Worm (Caenorhabditis elegans) whole organism, L3 larva: ENCODE results near the gene hphd-1.

ENCODE experiments used
- ZK546.5 ChIP-seq: sonication (generic microtip); optimal IDR thresholded peaks from 2 replicates; lab custom pipeline; 2017; ENCODE audit warnings: missing biosample characterization, missing genetic modification characterization
- ceh-16 ChIP-seq: sonication (generic microtip); optimal IDR thresholded peaks from 2 replicates; lab custom pipeline; 2017; ENCODE audit warnings: missing biosample characterization, missing genetic modification characterization
- ceh-82 ChIP-seq: fragments of 150-350 bp; optimal IDR thresholded peaks from 2 replicates; lab custom pipeline; 2014; ENCODE audit warnings: missing biosample characterization, missing genetic modification characterization
- ceh-9 ChIP-seq: sonication (generic microtip); optimal IDR thresholded peaks from 2 replicates; lab custom pipeline; 2018; ENCODE audit warnings: missing biosample characterization, missing genetic modification characterization
- daf-12 ChIP-seq: fragments of 150-350 bp; optimal IDR thresholded peaks from 2 replicates; lab custom pipeline; 2014; ENCODE audit warnings: missing biosample characterization, missing genetic modification reagents, missing genetic modification characterization
- egl-27 ChIP-seq: sonication (generic microtip); optimal IDR thresholded peaks from 4 replicates; lab custom pipeline; 2017; ENCODE audit warnings: missing biosample characterization, missing genetic modification reagents, missing genetic modification characterization
- egl-5 ChIP-seq: fragments of 150-350 bp; optimal IDR thresholded peaks from 2 replicates; lab custom pipeline; 2017; ENCODE audit warnings: missing biosample characterization, missing genetic modification reagents, missing genetic modification characterization, inconsistent platforms
- elt-1 ChIP-seq: fragments of 150-350 bp; optimal IDR thresholded peaks from 2 replicates; lab custom pipeline; 2014; ENCODE audit warnings: missing biosample characterization, missing genetic modification characterization
- elt-2 ChIP-seq: sonication (generic microtip); optimal IDR thresholded peaks from 2 replicates; lab custom pipeline; 2016; ENCODE audit warnings: missing genetic modification reagents, mild to moderate bottlenecking, missing genetic modification characterization, missing compliant biosample characterization
- elt-3 ChIP-seq, 3 experiments: fragments of 150-350 bp in 1 of 3; sonication (generic microtip) in 2 of 3; optimal IDR thresholded peaks; 2 replicates in 2 of 3; 4 replicates in 1 of 3; lab custom pipeline; 2014 to 2017; ENCODE audit warnings: missing biosample characterization in 3 of 3, missing genetic modification characterization in 3 of 3
- eor-1 ChIP-seq, 2 experiments: fragments of 150-350 bp; optimal IDR thresholded peaks; 2 replicates each; lab custom pipeline; 2014 to 2018; ENCODE audit warnings: missing biosample characterization in 2 of 2, missing genetic modification characterization in 2 of 2
- fkh-10 ChIP-seq: sonication (generic microtip); optimal IDR thresholded peaks from 2 replicates; lab custom pipeline; 2017; ENCODE audit warnings: missing biosample characterization, missing genetic modification reagents, missing genetic modification characterization
- fkh-2 ChIP-seq: fragments of 150-350 bp; optimal IDR thresholded peaks from 2 replicates; lab custom pipeline; 2014; ENCODE audit warnings: missing biosample characterization, missing genetic modification reagents, missing genetic modification characterization
- hmg-11 ChIP-seq: sonication (generic microtip); optimal IDR thresholded peaks from 2 replicates; lab custom pipeline; 2016; ENCODE audit warnings: missing genetic modification characterization, missing compliant biosample characterization
- jun-1 ChIP-seq: fragments of 150-350 bp; optimal IDR thresholded peaks from 2 replicates; lab custom pipeline; 2014; ENCODE audit warnings: missing biosample characterization, missing genetic modification reagents, missing genetic modification characterization
- lsy-12 ChIP-seq: sonication (generic microtip); optimal IDR thresholded peaks from 2 replicates; lab custom pipeline; 2016; ENCODE audit warnings: mild to moderate bottlenecking, missing genetic modification characterization, missing compliant biosample characterization
- mdl-1 ChIP-seq: fragments of 150-350 bp; optimal IDR thresholded peaks from 2 replicates; lab custom pipeline; 2014; ENCODE audit warnings: missing biosample characterization, missing genetic modification characterization
- nfya-1 ChIP-seq: sonication (generic microtip); optimal IDR thresholded peaks from 2 replicates; lab custom pipeline; 2017; ENCODE audit warnings: missing genetic modification characterization, mild to moderate bottlenecking, missing compliant biosample characterization, antibody characterized with exemption, moderate library complexity; ENCODE audit not compliant: insufficient read depth
- nhr-11 ChIP-seq: fragments of 150-350 bp; optimal IDR thresholded peaks from 2 replicates; lab custom pipeline; 2014; ENCODE audit warnings: missing biosample characterization, missing genetic modification characterization
- nhr-12 ChIP-seq: fragments of 150-350 bp; optimal IDR thresholded peaks from 2 replicates; lab custom pipeline; 2014; ENCODE audit warnings: missing biosample characterization, missing genetic modification characterization
- nhr-23 ChIP-seq: fragments of 150-350 bp; optimal IDR thresholded peaks from 2 replicates; lab custom pipeline; 2014; ENCODE audit warnings: missing biosample characterization, missing genetic modification reagents, missing genetic modification characterization
- nhr-237 ChIP-seq: fragments of 150-350 bp; optimal IDR thresholded peaks from 2 replicates; lab custom pipeline; 2014; ENCODE audit warnings: missing biosample characterization, missing genetic modification characterization
- nhr-25 ChIP-seq: sonication (generic microtip); optimal IDR thresholded peaks from 2 replicates; lab custom pipeline; 2017; ENCODE audit warnings: missing biosample characterization, missing genetic modification characterization
- nhr-28 ChIP-seq: fragments of 150-350 bp; optimal IDR thresholded peaks from 2 replicates; lab custom pipeline; 2014; ENCODE audit warnings: missing biosample characterization, missing genetic modification characterization
- nhr-43 ChIP-seq: sonication (generic microtip); optimal IDR thresholded peaks from 2 replicates; lab custom pipeline; 2016; ENCODE audit warnings: mild to moderate bottlenecking, missing genetic modification characterization, missing compliant biosample characterization; ENCODE audit not compliant: poor library complexity, severe bottlenecking
- nhr-67 ChIP-seq: fragments of 150-350 bp; optimal IDR thresholded peaks from 2 replicates; lab custom pipeline; 2014; ENCODE audit warnings: missing biosample characterization, missing genetic modification characterization
- nhr-76 ChIP-seq: fragments of 150-350 bp; sonication (generic microtip); optimal IDR thresholded peaks from 5 replicates; lab custom pipeline; 2014; ENCODE audit warnings: missing biosample characterization, missing genetic modification characterization
- nhr-77 ChIP-seq: fragments of 150-350 bp; optimal IDR thresholded peaks from 2 replicates; lab custom pipeline; 2014; ENCODE audit warnings: missing biosample characterization, missing genetic modification characterization
- pha-4 ChIP-seq: fragments of 150-350 bp; optimal IDR thresholded peaks from 2 replicates; lab custom pipeline; 2014; ENCODE audit warnings: missing biosample characterization, missing genetic modification reagents, missing genetic modification characterization
- pqm-1 ChIP-seq: fragments of 150-350 bp; optimal IDR thresholded peaks from 2 replicates; lab custom pipeline; 2017; ENCODE audit warnings: missing biosample characterization, missing genetic modification characterization, inconsistent platforms
- sea-2 ChIP-seq: fragments of 150-350 bp; sonication (generic microtip); optimal IDR thresholded peaks from 4 replicates; lab custom pipeline; 2014; ENCODE audit warnings: missing biosample characterization, missing genetic modification reagents, missing genetic modification characterization
- skn-1 ChIP-seq: fragments of 150-350 bp; optimal IDR thresholded peaks from 2 replicates; lab custom pipeline; 2014; ENCODE audit warnings: missing biosample characterization, missing genetic modification characterization
- tbx-2 ChIP-seq: sonication (generic microtip); optimal IDR thresholded peaks from 2 replicates; lab custom pipeline; 2016; ENCODE audit warnings: mild to moderate bottlenecking, missing genetic modification characterization, missing compliant biosample characterization
- unc-62 ChIP-seq: fragments of 150-350 bp; sonication (generic microtip); optimal IDR thresholded peaks from 4 replicates; lab custom pipeline; 2014; ENCODE audit warnings: missing biosample characterization, missing genetic modification reagents, missing genetic modification characterization
- zag-1 ChIP-seq: fragments of 150-350 bp; optimal IDR thresholded peaks from 2 replicates; lab custom pipeline; 2014; ENCODE audit warnings: missing biosample characterization, missing genetic modification characterization

hphd-1 gene

DNA sequence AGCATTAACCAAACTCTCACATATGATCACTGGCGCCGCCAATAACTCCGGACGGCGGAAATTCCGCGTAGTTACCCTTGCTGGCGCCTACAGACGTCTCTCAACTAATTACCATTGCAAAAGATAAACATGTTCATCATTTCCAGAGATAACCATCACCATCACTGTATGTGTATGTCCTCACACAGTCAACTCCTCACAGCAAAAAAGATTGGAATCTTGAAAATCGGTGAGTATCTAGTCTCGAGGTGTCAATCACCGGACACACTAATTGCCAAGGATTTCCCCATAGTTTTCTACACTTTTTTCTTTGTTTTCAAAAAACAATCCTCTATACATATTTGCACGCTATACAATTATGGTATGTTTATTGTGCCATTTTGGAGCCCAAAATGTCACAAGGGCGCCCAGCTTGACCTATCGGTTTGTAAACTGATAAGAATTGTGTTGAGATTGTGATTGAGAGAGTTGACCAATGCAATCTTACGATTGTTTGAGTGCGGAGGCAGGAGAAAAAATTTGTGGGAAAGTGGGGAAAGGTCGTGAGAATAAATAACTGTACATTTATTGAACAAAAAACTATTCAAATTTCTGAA lies 14.3 kb downstream of the hphd-1 start:
- TF ChIP-seq fkh-10 (GFP tag; lab: Kevin White, UChicago) = no peak
- TF ChIP-seq pha-4 (tag; lab: Kevin White, UChicago) = peak; percentile 48
- TF ChIP-seq nhr-25 (tag; lab: Kevin White, UChicago) = peak; percentile 14
- TF ChIP-seq ceh-16 (tag; lab: Kevin White, UChicago) = no peak
- no peak for TF ChIP-seq nfya-1
- peak; percentile 17 for TF ChIP-seq unc-62 (GFP tag; lab: Kevin White, UChicago)
- TF ChIP-seq lsy-12 (tag; lab: Kevin White, UChicago) = no peak
- no peak for TF ChIP-seq sea-2
- peak; percentile 53 for TF ChIP-seq elt-2 (tag; lab: Kevin White, UChicago)
- no peak for TF ChIP-seq hmg-11 (tag; lab: Kevin White, UChicago)
- peak; percentile 92 for TF ChIP-seq elt-1 (tag; lab: Kevin White, UChicago)
- no peak for TF ChIP-seq nhr-23 (tag; lab: Kevin White, UChicago)

ce11 chrII:12980212-12980611 lies 16.2 kb downstream of the hphd-1 start, which contains the start of gene cyd-1:
cyd-1 (plus strand) TSS chrII:12980591.
- TF ChIP-seq elt-2 (tag; lab: Kevin White, UChicago) (peak; percentile 100), jun-1 (tag; lab: Kevin White, UChicago) (peak; percentile 26), daf-12 (tag; lab: Kevin White, UChicago) (no peak), nhr-23 (tag; lab: Kevin White, UChicago) (no peak), nhr-77 (no peak), pqm-1 (peak; percentile 85), pha-4 (tag; lab: Kevin White, UChicago) (peak; percentile 91), nhr-67 (no peak)

- TF ChIP-seq nhr-28 = no peak
- no peak for TF ChIP-seq fkh-2
- no peak for TF ChIP-seq fkh-10 (GFP tag; lab: Kevin White, UChicago)
- TF ChIP-seq eor-1 (tag; optimal IDR thresholded peaks at IDR 0.05; lab: Kevin White, UChicago) = no peak
- TF ChIP-seq ceh-82 (tag; lab: Kevin White, UChicago) = no peak
- TF ChIP-seq lsy-12 (tag; lab: Kevin White, UChicago) = no peak
- no peak for TF ChIP-seq nhr-67
These were observed 17.7 kb downstream of the hphd-1 start for ce11 chrII:12978658-12979057.

DNA sequence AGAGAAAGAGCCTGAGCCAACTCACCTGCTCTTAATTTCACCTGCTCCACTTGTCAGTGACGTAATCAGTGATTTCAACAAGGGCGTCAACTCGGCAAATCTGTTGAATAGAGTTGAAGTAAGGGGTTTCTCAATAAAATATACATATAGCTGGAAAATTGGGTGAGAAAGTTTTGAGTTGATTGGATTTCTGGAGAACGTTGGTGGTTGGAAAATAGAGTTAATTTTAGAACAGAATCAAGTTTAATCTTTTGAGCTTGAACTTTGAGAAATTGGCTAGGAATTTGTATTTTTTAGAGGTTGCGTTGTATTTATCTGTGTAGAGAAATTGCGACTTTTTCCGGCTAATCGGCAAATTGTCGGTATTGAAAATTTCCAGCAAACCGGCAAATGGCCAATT lies 26.7 kb downstream of the hphd-1 start, which contains the start of gene Y38F1A.4:
Gene Y38F1A.4, minus strand, starts transcription at position 101 of the 400 bp plus-strand sequence.
- TF ChIP-seq mdl-1 (tag; lab: Kevin White, UChicago) = no peak
- no peak for TF ChIP-seq nhr-25 (tag; lab: Kevin White, UChicago)
- TF ChIP-seq fkh-2 = no peak
- TF ChIP-seq pha-4 (tag; lab: Kevin White, UChicago) = no peak
- no peak for TF ChIP-seq egl-5
- no peak for TF ChIP-seq tbx-2 (tag; lab: Kevin White, UChicago)
- TF ChIP-seq nhr-67 = no peak

DNA sequence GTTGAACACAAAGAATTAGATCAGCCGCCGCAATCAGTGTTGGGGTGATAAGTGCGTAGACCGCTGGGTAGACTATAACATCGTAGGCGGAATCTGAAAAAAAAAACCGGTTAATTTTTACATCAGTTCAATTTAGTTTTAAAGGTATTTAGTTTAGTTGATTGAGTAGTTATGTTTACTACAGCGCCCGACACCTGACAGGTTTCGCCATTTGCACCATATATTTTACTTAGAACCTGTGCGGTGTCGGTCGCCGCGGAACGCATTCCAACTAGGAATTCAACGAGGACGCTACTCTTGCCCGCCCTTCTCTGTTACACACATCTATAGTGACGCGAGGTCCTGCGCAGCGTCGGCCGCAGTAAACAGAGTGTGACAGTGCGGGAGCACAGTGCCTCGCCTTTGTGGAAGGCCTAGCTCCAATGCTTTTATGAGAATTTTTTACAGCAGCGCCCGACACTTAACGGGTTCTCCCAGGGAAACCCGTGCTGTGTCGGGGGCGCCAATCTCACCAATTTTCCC lies 27.9 kb downstream of the hphd-1 start:
- TF ChIP-seq nhr-11 (tag; lab: Kevin White, UChicago) = no peak
- no peak for TF ChIP-seq tbx-2 (tag; lab: Kevin White, UChicago)
- TF ChIP-seq egl-27 (tag; lab: Kevin White, UChicago) = no peak
- no peak for TF ChIP-seq nhr-12 (tag; lab: Kevin White, UChicago)
- TF ChIP-seq egl-5 = no peak
- no peak for TF ChIP-seq nhr-67
- TF ChIP-seq nhr-237 (tag; lab: Kevin White, UChicago) = no peak
- no peak for TF ChIP-seq skn-1 (tag; lab: Kevin White, UChicago)

DNA sequence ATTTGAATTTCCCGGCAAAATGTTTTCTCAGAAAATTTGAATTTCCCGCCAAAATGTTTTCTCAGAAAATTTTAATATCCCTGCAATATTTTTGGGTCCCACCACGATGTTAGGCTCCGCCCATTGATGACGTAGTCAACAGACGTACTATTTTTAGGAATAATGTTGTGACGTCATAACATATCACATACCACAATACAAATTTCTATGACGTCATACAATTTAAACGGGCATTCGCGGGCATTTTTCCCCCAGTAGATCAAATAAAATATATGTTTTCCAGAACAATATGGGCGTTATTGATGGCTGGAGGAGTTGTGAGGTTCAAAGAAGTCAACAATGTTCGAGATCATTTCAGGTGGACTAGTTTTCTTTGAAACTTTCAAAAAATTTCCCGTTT lies 30.1 kb downstream of the hphd-1 start:
- no peak for TF ChIP-seq nhr-25 (tag; lab: Kevin White, UChicago)
- TF ChIP-seq hmg-11 (tag; lab: Kevin White, UChicago) = no peak
- TF ChIP-seq nhr-23 (tag; lab: Kevin White, UChicago) = no peak
- TF ChIP-seq elt-2 (tag; lab: Kevin White, UChicago) = no peak
- no peak for TF ChIP-seq elt-3 (tag; optimal IDR thresholded peaks at IDR 0.05; lab: Kevin White, UChicago)
- no peak for TF ChIP-seq ZK546.5
- TF ChIP-seq nhr-237 (tag; lab: Kevin White, UChicago) = no peak
- no peak for TF ChIP-seq nhr-28
- no peak for TF ChIP-seq zag-1
- no peak for TF ChIP-seq nhr-76
- TF ChIP-seq ceh-9 (tag; lab: Kevin White, UChicago) = no peak
- no peak for TF ChIP-seq jun-1 (tag; lab: Kevin White, UChicago)
- no peak for TF ChIP-seq unc-62 (GFP tag; lab: Kevin White, UChicago)
- no peak for TF ChIP-seq nhr-11 (tag; lab: Kevin White, UChicago)
- TF ChIP-seq nfya-1 = no peak
- no peak for TF ChIP-seq mdl-1 (tag; lab: Kevin White, UChicago)
- no peak for TF ChIP-seq nhr-43
- no peak for TF ChIP-seq ceh-16 (tag; lab: Kevin White, UChicago)
